Fruit fly (Drosophila melanogaster) Kc167 (cell line): ENCODE data around the gene Sprn.

Source experiments
- Sin3A ChIP-seq: fragments of >200 bp; optimal IDR thresholded peaks from 2 replicates; lab custom pipeline; 2018; ENCODE audit warnings: missing external identifiers
- psq ChIP-seq: fragments of >200 bp; optimal IDR thresholded peaks from 2 replicates; lab custom pipeline; 2017; ENCODE audit warnings: missing external identifiers

DNA sequence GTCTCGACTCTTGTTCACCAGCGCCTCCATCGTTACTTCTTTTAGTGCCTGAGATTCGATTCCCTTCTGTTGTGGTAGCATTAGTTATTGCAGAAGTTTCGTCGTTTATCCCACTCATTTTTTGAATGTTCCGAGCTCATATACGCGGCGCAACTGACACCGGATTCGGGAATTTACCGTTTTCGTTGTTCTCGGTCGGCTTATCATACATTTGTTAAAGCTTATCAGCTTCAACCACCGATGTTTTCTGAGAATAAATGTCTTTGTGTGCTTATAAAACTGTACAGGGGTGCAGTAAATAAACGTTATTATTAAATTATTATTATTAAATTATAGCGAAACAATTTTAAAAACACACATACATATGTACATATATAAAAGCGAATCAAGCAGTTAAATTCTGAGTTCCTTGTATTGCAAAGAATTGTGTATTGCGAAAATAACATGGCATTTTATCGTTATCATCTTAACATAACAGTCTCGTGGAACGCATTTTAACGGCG, 42.3 kb upstream of the Sprn start, which contains the start of gene CG43064:
- TF ChIP-seq psq (lab: Kevin White, UChicago) = no peak
- TF ChIP-seq Sin3A (lab: Kevin White, UChicago) = no peak
